Worm (Caenorhabditis elegans): ENCODE measurements around the gene smu-2.
A peak's percentile ranks its signal among the peaks of the same experiment; 100 is the strongest.

Gene smu-2

DNA sequence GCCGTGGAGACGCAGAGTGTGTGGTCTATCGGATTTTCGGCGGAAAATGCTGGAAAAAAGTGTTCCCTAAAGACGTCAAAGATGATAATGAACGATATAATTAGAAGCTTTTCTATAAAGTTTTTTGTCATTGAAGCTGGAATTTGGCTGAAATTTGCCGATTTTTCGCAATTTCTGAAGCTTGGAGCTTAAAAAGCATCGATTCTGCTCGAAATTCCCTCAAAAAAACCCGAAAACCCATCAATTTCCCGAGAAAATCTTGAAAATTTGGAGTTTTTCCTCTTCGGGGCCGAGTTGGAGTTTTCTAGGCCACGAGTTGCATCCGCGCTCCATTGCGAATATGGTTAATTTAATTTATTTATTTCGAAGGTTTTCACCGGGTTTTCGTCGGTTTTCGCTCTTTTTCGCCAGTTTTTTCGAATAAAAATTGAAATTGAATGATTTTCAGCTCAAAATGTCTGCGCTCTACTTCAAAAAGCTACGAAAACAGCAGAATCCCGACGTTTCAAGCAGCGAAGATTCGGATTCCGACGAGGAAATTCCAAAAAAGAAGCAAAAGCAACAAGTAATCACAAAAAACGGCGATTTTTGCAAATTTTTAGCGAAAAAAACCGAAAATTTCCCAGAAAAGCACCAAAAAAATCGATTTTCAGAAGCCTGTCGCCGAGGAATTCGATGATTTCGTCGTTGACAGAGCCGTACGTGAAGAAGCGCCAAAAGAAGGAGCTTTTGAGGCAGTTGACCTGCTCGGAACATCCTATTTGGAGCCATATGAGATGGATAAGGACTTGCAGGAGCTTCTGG, 20.5 kb downstream of the smu-2 start, which contains the start of the genes col-71 and Y49F6B.2 (continued):
- TF ChIP-seq efl-3 (GFP tag; optimal IDR thresholded peaks at IDR 0.05) (no peak), Y116A8C.19 (tag; optimal IDR thresholded peaks at IDR 0.05; ENCODE audit: borderline replicate concordance) (peak; percentile 32), tbx-2 (tag; optimal IDR thresholded peaks at IDR 0.05) (peak; percentile 89), ceh-8 (GFP tag; optimal IDR thresholded peaks at IDR 0.05) (peak; percentile 96), nhr-20 (tag; optimal IDR thresholded peaks at IDR 0.05) (peak; percentile 76), nhr-84 (tag; optimal IDR thresholded peaks at IDR 0.05) (no peak), egl-13 (tag; optimal IDR thresholded peaks at IDR 0.05) (peak; percentile 91), vab-15 (tag; optimal IDR thresholded peaks at IDR 0.05) (peak; percentile 47), irx-1 (tag; optimal IDR thresholded peaks at IDR 0.05) (peak; percentile 92), nhr-11 (tag; optimal IDR thresholded peaks at IDR 0.05) (peak; percentile 22), ztf-11 (tag; optimal IDR thresholded peaks at IDR 0.05) (peak in 1 of 2 experiments; percentile 90), C34B4.2 (tag; optimal IDR thresholded peaks at IDR 0.05) (no peak), ztf-4 (tag; optimal IDR thresholded peaks at IDR 0.05) (no peak), ceh-88 (GFP tag; IDR thresholded peaks at IDR 0.05) (peak; percentile 41; the same call in 1 of the 2 replicates), nhr-85 (tag) (peak; percentile 91), zip-4 (GFP tag; optimal IDR thresholded peaks at IDR 0.05) (no peak), alr-1 (tag; optimal IDR thresholded peaks at IDR 0.05; ENCODE audit: borderline replicate concordance) (no peak), sptf-1 (tag; optimal IDR thresholded peaks at IDR 0.05) (no peak), lin-15B (tag; optimal IDR thresholded peaks at IDR 0.05) (peak; percentile 90), elt-2 (tag; optimal IDR thresholded peaks at IDR 0.05) (peak; percentile 68), nhr-237 (tag; optimal IDR thresholded peaks at IDR 0.05) (peak; percentile 40), pqm-1 (tag; optimal IDR thresholded peaks at IDR 0.05) (no peak), sox-4 (tag; optimal IDR thresholded peaks at IDR 0.05) (peak; percentile 76), ets-5 (GFP tag; IDR thresholded peaks at IDR 0.05) (no peak), efl-1 (optimal IDR thresholded peaks at IDR 0.05) (peak; percentile 78 to 79), efl-1 (GFP tag; optimal IDR thresholded peaks at IDR 0.05 in 1 of 2) (peak; percentile 80 to 97), mef-2 (tag; optimal IDR thresholded peaks at IDR 0.05) (no peak), ceh-63 (GFP tag; optimal IDR thresholded peaks at IDR 0.05) (no peak), lin-35 (GFP tag; optimal IDR thresholded peaks at IDR 0.05) (peak; percentile 71 to 74), blmp-1 (tag; optimal IDR thresholded peaks at IDR 0.05) (peak; percentile 57), nhr-77 (tag; optimal IDR thresholded peaks at IDR 0.05) (peak; percentile 11), aly-2 (tag; optimal IDR thresholded peaks at IDR 0.05) (peak; percentile 21), fkh-10 (GFP tag; optimal IDR thresholded peaks at IDR 0.05) (peak; percentile 74), nhr-90 (tag; optimal IDR thresholded peaks at IDR 0.05; ENCODE audit: poor library complexity) (peak; percentile 89)

DNA sequence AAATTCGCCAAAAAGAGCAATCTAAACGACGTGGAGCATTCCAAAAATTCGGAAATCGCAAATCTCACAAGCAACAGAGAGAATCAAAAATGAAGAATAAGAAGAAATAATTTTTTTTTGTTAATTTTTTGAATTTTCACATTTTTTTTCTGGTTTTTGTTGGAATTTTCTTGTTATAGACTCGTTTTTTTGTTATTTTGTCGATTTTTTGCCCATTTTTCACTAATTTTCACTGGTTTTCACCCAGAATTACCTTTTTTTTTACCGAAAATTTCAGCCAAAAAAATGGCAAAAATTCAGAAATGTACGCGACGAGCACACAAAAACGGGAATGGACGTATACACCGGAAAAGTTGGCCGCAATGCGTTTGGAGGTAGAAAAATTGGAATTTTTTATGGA, 22.5 kb downstream of the smu-2 start, which contains the start of gene cyh-1:
Gene cyh-1, plus strand, starts transcription at position 301 of the 400 bp plus-strand sequence.
- no peak for TF ChIP-seq nhr-71 (tag; optimal IDR thresholded peaks at IDR 0.05)
- TF ChIP-seq mdl-1 (tag; optimal IDR thresholded peaks at IDR 0.05): no peak
- TF ChIP-seq lin-39 (tag; optimal IDR thresholded peaks at IDR 0.05): no peak
- no peak for TF ChIP-seq sptf-1 (tag; optimal IDR thresholded peaks at IDR 0.05)
- no peak for TF ChIP-seq pag-3 (tag; optimal IDR thresholded peaks at IDR 0.05; ENCODE audit: borderline replicate concordance, insufficient read depth)
- no peak for TF ChIP-seq ets-5 (GFP tag; IDR thresholded peaks at IDR 0.05)
- TF ChIP-seq sox-4 (tag; optimal IDR thresholded peaks at IDR 0.05): no peak
- TF ChIP-seq alr-1 (tag; optimal IDR thresholded peaks at IDR 0.05; ENCODE audit: borderline replicate concordance): no peak
- no peak for TF ChIP-seq nhr-76 (tag; optimal IDR thresholded peaks at IDR 0.05)
- no peak for TF ChIP-seq ces-1 (GFP tag; optimal IDR thresholded peaks at IDR 0.05)
- TF ChIP-seq C04F5.9 (tag; optimal IDR thresholded peaks at IDR 0.05): no peak
- TF ChIP-seq Y116A8C.19 (tag; optimal IDR thresholded peaks at IDR 0.05; ENCODE audit: borderline replicate concordance): no peak
- no peak for TF ChIP-seq tlp-1 (tag; optimal IDR thresholded peaks at IDR 0.05)
